Fruit fly (Drosophila melanogaster): Measurements from ENCODE around the gene CG9386.

DNA sequence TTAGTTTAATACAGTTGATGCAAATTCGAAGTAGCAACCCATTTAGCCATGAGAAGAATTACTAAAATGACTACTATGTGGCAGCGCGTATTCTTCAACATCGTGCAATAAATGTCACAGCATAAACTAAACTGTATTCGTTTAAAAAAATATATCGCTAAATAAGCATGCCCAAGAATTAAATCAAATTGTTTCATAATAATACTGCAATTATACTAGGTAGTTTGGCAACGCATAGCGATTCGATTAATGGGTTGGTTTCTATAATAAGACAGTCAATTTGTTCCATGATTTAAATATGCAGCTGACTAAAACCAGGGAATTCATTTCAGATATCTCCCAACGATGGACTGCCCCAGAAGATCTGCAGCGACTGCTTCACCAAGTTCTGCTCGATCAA lies 27.9 kb upstream of the CG9386 start, which contains the start of gene CG33654:
- TF ChIP-seq Rel (GFP tag; optimal IDR thresholded peaks at IDR 0.05) (no peak), Rel (tag; optimal IDR thresholded peaks at IDR 0.05) (no peak), CG32264 (GFP tag; optimal IDR thresholded peaks at IDR 0.05) (no peak), HLH106 (tag; optimal IDR thresholded peaks at IDR 0.05) (no peak), psq (GFP tag; optimal IDR thresholded peaks at IDR 0.05) (no peak), br (GFP tag; optimal IDR thresholded peaks at IDR 0.05) (no peak), fru (GFP tag; optimal IDR thresholded peaks at IDR 0.05) (no peak), dl (GFP tag; optimal IDR thresholded peaks at IDR 0.05; ENCODE audit: insufficient read depth in 1 of 2, partially characterized antibody in 2 of 2) (no peak), rgr (GFP tag; optimal IDR thresholded peaks at IDR 0.05) (no peak), lola (GFP tag; optimal IDR thresholded peaks at IDR 0.05) (no peak), foxo (GFP tag; optimal IDR thresholded peaks at IDR 0.05) (no peak), h (GFP tag; optimal IDR thresholded peaks at IDR 0.05) (no peak)

Data from whole organism, wandering third instar larva.